Worm (Caenorhabditis elegans) whole organism, late embryonic: ENCODE measurements around the gene F16B12.4.

Experiments
- C08G9.2 ChIP-seq: sonication (generic microtip); optimal IDR thresholded peaks from 2 replicates; lab custom pipeline; 2016; ENCODE audit warnings: mild to moderate bottlenecking, missing genetic modification characterization, moderate library complexity, missing compliant biosample characterization
- C38D4.7 ChIP-seq: fragments of 200-800 bp; sonication (Bioruptor generic); optimal IDR thresholded peaks from 2 replicates; lab custom pipeline; 2018; ENCODE audit warnings: mild to moderate bottlenecking, missing genetic modification characterization, moderate library complexity, missing compliant biosample characterization
- F13H6.1 ChIP-seq: sonication (generic microtip); optimal IDR thresholded peaks from 2 replicates; lab custom pipeline; 2016; ENCODE audit warnings: missing genetic modification characterization, missing compliant biosample characterization
- T23F11.4 ChIP-seq: fragments of 200-800 bp; sonication (Bioruptor generic); optimal IDR thresholded peaks from 2 replicates; lab custom pipeline; 2018; ENCODE audit warnings: mild to moderate bottlenecking, missing genetic modification characterization, missing compliant biosample characterization
- Y22D7AL.16 ChIP-seq: sonication (generic microtip); optimal IDR thresholded peaks from 2 replicates; lab custom pipeline; 2016; ENCODE audit warnings: missing genetic modification characterization, missing compliant biosample characterization
- ahr-1 ChIP-seq: sonication (generic microtip); optimal IDR thresholded peaks from 2 replicates; lab custom pipeline; 2016; ENCODE audit warnings: missing genetic modification characterization, missing compliant biosample characterization
- ama-1 ChIP-seq: fragments of 150-350 bp; optimal IDR thresholded peaks from 2 replicates; lab custom pipeline; 2014
- ceh-14 ChIP-seq: sonication (generic microtip); optimal IDR thresholded peaks from 2 replicates; lab custom pipeline; 2016; ENCODE audit warnings: missing genotype, missing genetic modification characterization, missing compliant biosample characterization
- ceh-2 ChIP-seq: sonication (generic microtip); optimal IDR thresholded peaks from 2 replicates; lab custom pipeline; 2016; ENCODE audit warnings: missing genotype, missing genetic modification characterization, missing compliant biosample characterization
- ceh-24 ChIP-seq: sonication (generic microtip); optimal IDR thresholded peaks from 2 replicates; lab custom pipeline; 2016; ENCODE audit warnings: mild to moderate bottlenecking, missing genetic modification characterization, missing compliant biosample characterization
- ceh-31 ChIP-seq: sonication (generic microtip); optimal IDR thresholded peaks from 2 replicates; lab custom pipeline; 2016; ENCODE audit warnings: missing genetic modification characterization, missing compliant biosample characterization
- ceh-45 ChIP-seq: fragments of 200-800 bp; sonication (Bioruptor generic); IDR thresholded peaks from 2 replicates; pipeline ENCODE4 v1.3.6; 2022; ENCODE audit warnings: missing genetic modification reagents, missing genetic modification characterization, missing compliant biosample characterization
- ceh-48 ChIP-seq: sonication (generic microtip); optimal IDR thresholded peaks from 2 replicates; lab custom pipeline; 2016; ENCODE audit warnings: missing genetic modification characterization, inconsistent platforms, missing compliant biosample characterization
- ceh-6 ChIP-seq: fragments of 200-800 bp; sonication (Bioruptor generic); optimal IDR thresholded peaks from 2 replicates; lab custom pipeline; 2018; ENCODE audit warnings: mild to moderate bottlenecking, missing genetic modification characterization, missing compliant biosample characterization
- che-1 ChIP-seq: sonication (generic microtip); optimal IDR thresholded peaks from 2 replicates; lab custom pipeline; 2016; ENCODE audit warnings: mild to moderate bottlenecking, missing genetic modification characterization, missing compliant biosample characterization
- dve-1 ChIP-seq: sonication (generic microtip); optimal IDR thresholded peaks from 2 replicates; lab custom pipeline; 2017; ENCODE audit warnings: antibody characterized with exemption, mild to moderate bottlenecking, missing genetic modification characterization, missing compliant biosample characterization
- elt-2 ChIP-seq: sonication (generic microtip); optimal IDR thresholded peaks from 2 replicates; lab custom pipeline; 2016; ENCODE audit warnings: missing genetic modification reagents, missing genetic modification characterization, missing compliant biosample characterization
- elt-4 ChIP-seq: sonication (generic microtip); optimal IDR thresholded peaks from 2 replicates; lab custom pipeline; 2016; ENCODE audit warnings: missing genetic modification characterization, missing compliant biosample characterization
- hlh-13 ChIP-seq: fragments of 200-800 bp; sonication (Bioruptor generic); optimal IDR thresholded peaks from 2 replicates; lab custom pipeline; 2018; ENCODE audit warnings: mild to moderate bottlenecking, missing genetic modification characterization, missing compliant biosample characterization
- lim-6 ChIP-seq: sonication (generic microtip); optimal IDR thresholded peaks from 2 replicates; lab custom pipeline; 2016; ENCODE audit warnings: missing genetic modification characterization, missing compliant biosample characterization
- madf-2 ChIP-seq: sonication (generic microtip); optimal IDR thresholded peaks from 2 replicates; lab custom pipeline; 2017; ENCODE audit warnings: missing genetic modification characterization, missing compliant biosample characterization
- mec-3 ChIP-seq: sonication (generic microtip); optimal IDR thresholded peaks from 2 replicates; lab custom pipeline; 2016; ENCODE audit warnings: borderline replicate concordance, missing genetic modification characterization, missing compliant biosample characterization
- nfya-1 ChIP-seq: sonication (generic microtip); optimal IDR thresholded peaks from 2 replicates; lab custom pipeline; 2017; ENCODE audit warnings: missing genetic modification characterization, mild to moderate bottlenecking, missing compliant biosample characterization, antibody characterized with exemption, moderate library complexity
- nhr-11 ChIP-seq: fragments of 150-350 bp; optimal IDR thresholded peaks from 2 replicates; lab custom pipeline; 2014; ENCODE audit warnings: missing biosample characterization, missing genetic modification characterization
- odd-2 ChIP-seq: sonication (generic microtip); optimal IDR thresholded peaks from 2 replicates; lab custom pipeline; 2017; ENCODE audit warnings: antibody characterized with exemption, mild to moderate bottlenecking, missing genetic modification characterization, missing compliant biosample characterization
- pag-3 ChIP-seq: sonication (generic microtip); optimal IDR thresholded peaks from 2 replicates; lab custom pipeline; 2016; ENCODE audit warnings: missing compliant biosample characterization, missing genetic modification characterization, borderline replicate concordance
- pat-9 ChIP-seq: fragments of 200-800 bp; sonication (Bioruptor generic); optimal IDR thresholded peaks from 2 replicates; lab custom pipeline; 2018; ENCODE audit warnings: mild to moderate bottlenecking, missing genetic modification characterization, moderate library complexity, missing compliant biosample characterization
- pha-4 ChIP-seq: fragments of 150-350 bp; optimal IDR thresholded peaks from 2 replicates; lab custom pipeline; 2018; ENCODE audit warnings: missing biosample characterization, missing genetic modification reagents, missing genetic modification characterization
- pqm-1 ChIP-seq: sonication (generic microtip); optimal IDR thresholded peaks from 2 replicates; lab custom pipeline; 2016; ENCODE audit warnings: missing genetic modification characterization, missing compliant biosample characterization
- pros-1 ChIP-seq: fragments of 150-350 bp; optimal IDR thresholded peaks from 2 replicates; lab custom pipeline; 2014; ENCODE audit warnings: missing biosample characterization, missing genetic modification reagents, missing genetic modification characterization
- sdc-2 ChIP-seq: sonication (generic microtip); optimal IDR thresholded peaks from 2 replicates; lab custom pipeline; 2016; ENCODE audit warnings: missing genotype, missing genetic modification characterization, missing compliant biosample characterization
- sox-4 ChIP-seq: sonication (generic microtip); optimal IDR thresholded peaks from 2 replicates; lab custom pipeline; 2017; ENCODE audit warnings: mild to moderate bottlenecking, missing genetic modification characterization, inconsistent platforms, missing compliant biosample characterization
- syd-9 ChIP-seq: sonication (generic microtip); optimal IDR thresholded peaks from 2 replicates; lab custom pipeline; 2016; ENCODE audit warnings: mild to moderate bottlenecking, missing genetic modification characterization, moderate library complexity, missing compliant biosample characterization
- tbx-2 ChIP-seq: sonication (generic microtip); optimal IDR thresholded peaks from 2 replicates; lab custom pipeline; 2016; ENCODE audit warnings: missing genetic modification characterization, missing compliant biosample characterization
- tbx-7 ChIP-seq: sonication (generic microtip); optimal IDR thresholded peaks from 2 replicates; lab custom pipeline; 2016; ENCODE audit warnings: missing genotype, missing genetic modification characterization, missing compliant biosample characterization
- unc-55 ChIP-seq: sonication (generic microtip); optimal IDR thresholded peaks from 2 replicates; lab custom pipeline; 2017; ENCODE audit warnings: missing biosample characterization, missing genetic modification reagents, missing genetic modification characterization
- unc-86 ChIP-seq: sonication (generic microtip); optimal IDR thresholded peaks from 2 replicates; lab custom pipeline; 2016; ENCODE audit warnings: missing genetic modification characterization, missing compliant biosample characterization

Gene F16B12.4

DNA sequence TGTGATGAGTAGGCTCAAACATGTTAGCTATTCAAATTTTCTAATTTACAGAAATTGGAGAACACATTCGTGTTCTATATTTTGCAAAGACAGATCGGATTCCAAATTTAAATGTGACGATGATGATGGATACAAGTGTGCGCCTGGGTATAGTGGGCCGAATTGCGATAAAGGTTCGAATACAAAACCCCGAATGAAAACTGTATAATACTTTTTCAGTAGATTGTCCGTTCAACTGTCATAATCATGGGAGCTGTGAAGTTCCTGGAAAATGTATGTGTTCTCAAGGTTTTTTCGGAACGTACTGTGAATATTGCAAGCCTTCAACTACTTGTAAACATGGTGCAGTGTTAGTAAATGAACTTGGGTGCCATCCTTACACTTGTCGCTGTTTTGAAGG is 7.5 kb downstream of the F16B12.4 start:
- TF ChIP-seq ceh-24 (tag; lab: Kevin White, UChicago) (no peak), hlh-13 (no peak), ceh-2 (tag; lab: Kevin White, UChicago) (no peak), madf-2 (no peak), C38D4.7 (GFP tag; lab: Kevin White, UChicago) (no peak), pat-9 (tag; lab: Kevin White, UChicago) (no peak)

DNA sequence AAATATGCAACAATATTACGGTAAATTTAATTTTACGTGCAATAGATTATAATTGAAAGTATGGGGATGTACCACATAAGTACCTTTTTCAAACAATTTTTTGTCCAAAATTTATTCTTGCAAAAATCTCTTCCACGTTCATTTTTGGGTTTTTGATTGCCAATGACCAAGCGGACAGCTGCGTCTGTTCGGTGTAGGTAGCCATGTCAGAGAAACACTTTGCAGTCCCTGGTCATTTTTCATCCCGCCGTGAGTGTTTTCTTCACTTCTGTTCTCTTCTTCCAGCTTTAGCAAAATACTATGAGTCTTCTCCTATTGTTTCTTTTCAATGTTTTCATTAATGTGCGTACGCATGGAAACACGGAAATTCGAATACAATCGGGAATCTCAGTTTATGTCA is 8.4 kb downstream of the F16B12.4 start, which contains the start of gene dsl-4:
Gene dsl-4 (plus strand): TSS at position 301 of the 400 bp plus-strand sequence.
- no peak for TF ChIP-seq ceh-31 (tag; lab: Kevin White, UChicago)
- TF ChIP-seq pat-9 (tag; lab: Kevin White, UChicago), result no peak
- TF ChIP-seq unc-86 (tag; lab: Kevin White, UChicago), result no peak
- TF ChIP-seq pros-1 (tag; lab: Kevin White, UChicago), result no peak
- TF ChIP-seq pqm-1 (tag; lab: Kevin White, UChicago), result no peak
- no peak for TF ChIP-seq tbx-2
- TF ChIP-seq pag-3, result no peak
- TF ChIP-seq ceh-6 (GFP tag; lab: Kevin White, UChicago), result no peak
- no peak for TF ChIP-seq elt-2
- TF ChIP-seq tbx-7 (tag; lab: Kevin White, UChicago), result no peak
- TF ChIP-seq ceh-14 (tag; lab: Kevin White, UChicago), result no peak
- TF ChIP-seq F13H6.1 (tag; lab: Kevin White, UChicago), result no peak
- no peak for TF ChIP-seq syd-9 (tag; lab: Kevin White, UChicago)
- no peak for TF ChIP-seq che-1
- no peak for TF ChIP-seq sdc-2
- TF ChIP-seq madf-2, result no peak
- no peak for TF ChIP-seq nhr-11 (tag; lab: Kevin White, UChicago)
- no peak for TF ChIP-seq ceh-48
- no peak for TF ChIP-seq Y22D7AL.16 (tag; lab: Kevin White, UChicago)

DNA sequence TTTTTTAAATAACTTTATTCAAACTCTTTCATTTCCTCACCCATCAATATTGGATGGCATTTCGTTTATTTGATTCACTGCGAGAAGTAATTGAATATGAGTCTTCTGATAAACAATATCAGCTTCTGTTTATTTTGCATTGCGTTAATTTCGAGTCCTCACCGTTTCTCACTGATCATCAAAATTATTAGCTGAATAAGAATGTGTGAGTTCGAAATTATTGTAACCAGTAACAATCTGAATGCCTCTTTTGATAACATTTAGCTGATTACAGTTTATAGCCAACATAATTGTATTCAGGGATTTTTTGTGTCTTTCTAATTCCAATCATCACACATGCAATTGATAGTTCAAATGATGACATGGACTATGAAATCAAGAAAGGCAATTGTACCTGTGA is 13.3 kb downstream of the F16B12.4 start, which contains the start of gene F16B12.1:
Gene F16B12.1 (plus strand): TSS at position 301 of the 400 bp plus-strand sequence.
- TF ChIP-seq nfya-1 (no peak), lim-6 (no peak), mec-3 (tag; lab: Kevin White, UChicago) (no peak), T23F11.4 (no peak), C38D4.7 (GFP tag; lab: Kevin White, UChicago) (no peak), C08G9.2 (no peak), pha-4 (tag; lab: Kevin White, UChicago) (no peak), ceh-24 (tag; lab: Kevin White, UChicago) (no peak), syd-9 (tag; lab: Kevin White, UChicago) (no peak), odd-2 (tag; lab: Kevin White, UChicago) (no peak)

DNA sequence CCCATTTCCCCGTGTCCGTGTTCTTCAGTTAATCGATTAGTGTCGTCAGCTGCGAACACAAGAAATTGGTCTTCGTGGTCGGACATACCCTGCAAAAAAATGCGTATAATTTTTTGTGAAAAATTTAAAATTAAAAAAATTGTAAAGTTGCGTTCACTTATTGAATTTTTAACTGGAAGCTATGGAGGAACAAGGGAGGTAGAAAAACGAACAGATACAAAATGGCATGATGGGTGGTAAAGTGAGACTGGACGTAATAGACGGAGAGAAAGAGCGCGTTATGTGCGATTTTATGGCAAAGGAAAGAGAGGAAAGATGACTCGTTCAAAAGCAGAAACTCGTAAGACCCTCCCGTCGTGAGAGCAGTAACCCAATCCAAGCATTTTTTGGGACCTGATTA is 14.2 kb downstream of the F16B12.4 start, which contains the start of gene C33G3.6:
Gene C33G3.6 (minus strand): TSS at position 101 of the 400 bp plus-strand sequence.
- no peak for TF ChIP-seq pqm-1 (tag; lab: Kevin White, UChicago)
- no peak for TF ChIP-seq nfya-1
- TF ChIP-seq Y22D7AL.16 (tag; lab: Kevin White, UChicago), result no peak
- no peak for TF ChIP-seq ahr-1 (tag; lab: Kevin White, UChicago)
- no peak for TF ChIP-seq T23F11.4
- no peak for TF ChIP-seq unc-55 (GFP tag; lab: Kevin White, UChicago)
- TF ChIP-seq syd-9 (tag; lab: Kevin White, UChicago), result no peak
- TF ChIP-seq ama-1 (lab: Kevin White, UChicago), result no peak
- no peak for TF ChIP-seq sox-4 (tag; lab: Kevin White, UChicago)
- no peak for TF ChIP-seq elt-4 (tag; lab: Kevin White, UChicago)
- TF ChIP-seq ceh-45 (GFP tag; lab: Robert Waterston, UW), result no peak
- no peak for TF ChIP-seq dve-1 (tag; lab: Kevin White, UChicago)
- no peak for TF ChIP-seq pat-9 (tag; lab: Kevin White, UChicago)
- no peak for TF ChIP-seq ceh-31 (tag; lab: Kevin White, UChicago)
